Fruit fly (Drosophila melanogaster) Kc167 (cell line): ENCODE measurements around the gene CG34117.

ENCODE experiments used
- Myc ChIP-seq: fragments of >200 bp; optimal IDR thresholded peaks from 2 replicates; lab custom pipeline; 2017; ENCODE audit warnings: missing external identifiers
- h ChIP-seq: fragments of >200 bp; optimal IDR thresholded peaks from 3 replicates; lab custom pipeline; 2018; ENCODE audit warnings: missing external identifiers
- insv ChIP-seq: fragments of >200 bp; optimal IDR thresholded peaks from 3 replicates; lab custom pipeline; 2018; ENCODE audit warnings: missing external identifiers
- psq ChIP-seq: fragments of >200 bp; optimal IDR thresholded peaks from 2 replicates; lab custom pipeline; 2017; ENCODE audit warnings: missing external identifiers
- ttk ChIP-seq: sonication (Bioruptor generic); optimal IDR thresholded peaks from 2 replicates; lab custom pipeline; 2017; ENCODE audit warnings: missing external identifiers

dm6 chr3R:9363066-9363719 lies 36.7 kb downstream of the CG34117 start, which contains the start of gene CG18473:
- TF ChIP-seq insv (lab: Kevin White, UChicago): no peak
- no peak for TF ChIP-seq h (lab: Kevin White, UChicago)
- no peak for TF ChIP-seq psq (lab: Kevin White, UChicago)
- TF ChIP-seq Myc (lab: Kevin White, UChicago): no peak
- TF ChIP-seq ttk (lab: Kevin White, UChicago): no peak
